Worm (Caenorhabditis elegans): ENCODE results near the gene maa-1.
A peak's percentile ranks its signal among the peaks of the same experiment; 100 is the strongest.

maa-1 gene

DNA sequence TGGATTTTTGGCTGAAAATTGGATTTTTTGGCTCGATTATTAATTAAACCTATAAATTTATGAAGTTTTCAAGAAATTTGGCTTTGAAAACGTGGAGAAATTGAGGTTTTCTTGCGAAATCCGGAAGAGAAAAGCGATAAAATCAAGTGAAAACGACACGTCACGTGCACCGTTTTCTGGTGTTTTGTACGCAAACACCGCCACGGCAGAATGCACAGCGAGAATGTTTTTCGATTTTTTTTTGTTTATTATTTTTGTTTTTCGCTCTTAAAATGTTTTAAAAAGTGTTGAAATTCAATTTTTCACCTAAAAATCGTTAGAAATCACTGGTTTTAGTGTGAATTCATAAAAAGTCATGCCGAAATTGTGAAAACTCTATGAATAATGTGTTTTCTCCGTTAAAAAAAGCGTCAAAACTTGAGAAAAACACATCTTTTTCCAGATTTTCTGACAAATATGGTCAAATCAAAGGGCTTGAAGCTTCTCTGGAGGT, 47.8 kb downstream of the maa-1 start, which contains the start of gene immp-1 (continued):
- no peak for TF ChIP-seq mxl-2 (GFP tag; conservative IDR thresholded peaks at IDR 0.05)
- TF ChIP-seq pha-4 (GFP tag; IDR thresholded peaks at IDR 0.05), result no peak
- no peak for TF ChIP-seq pha-4 (tag; optimal IDR thresholded peaks at IDR 0.05)
- peak in 1 of 2 experiments; percentile 64 for TF ChIP-seq lsy-2 (tag; optimal IDR thresholded peaks at IDR 0.05)
- TF ChIP-seq fkh-10 (GFP tag; optimal IDR thresholded peaks at IDR 0.05), result no peak
- TF ChIP-seq egl-27 (tag; optimal IDR thresholded peaks at IDR 0.05), result no peak
- TF ChIP-seq saeg-2 (GFP tag; IDR thresholded peaks at IDR 0.05), result no peak
- no peak for TF ChIP-seq ceh-20 (GFP tag; IDR thresholded peaks at IDR 0.05)
- TF ChIP-seq madf-5 (GFP tag; IDR thresholded peaks at IDR 0.05), result no peak
- TF ChIP-seq dve-1 (tag; optimal IDR thresholded peaks at IDR 0.05; ENCODE audit: insufficient read depth), result peak; percentile 29
- TF ChIP-seq ztf-11 (tag; optimal IDR thresholded peaks at IDR 0.05), result no peak
- no peak for TF ChIP-seq ceh-44 (GFP tag; IDR thresholded peaks at IDR 0.05)
- TF ChIP-seq ZK337.2 (GFP tag; IDR thresholded peaks at IDR 0.05), result no peak
- no peak for TF ChIP-seq nhr-6 (tag; optimal IDR thresholded peaks at IDR 0.05)
- no peak for TF ChIP-seq nhr-102 (tag; optimal IDR thresholded peaks at IDR 0.05)
- TF ChIP-seq pqm-1 (tag; optimal IDR thresholded peaks at IDR 0.05), result no peak
- no peak for TF ChIP-seq R02D3.7 (tag; optimal IDR thresholded peaks at IDR 0.05)
- peak; percentile 28; the same call in 1 of the 2 replicates for TF ChIP-seq T26A8.4 (GFP tag; IDR thresholded peaks at IDR 0.05)
- no peak for TF ChIP-seq nhr-237 (tag; optimal IDR thresholded peaks at IDR 0.05)
- no peak for TF ChIP-seq tra-1 (GFP tag; IDR thresholded peaks at IDR 0.05)
- TF ChIP-seq dmd-9 (GFP tag; IDR thresholded peaks at IDR 0.05), result no peak
- TF ChIP-seq ceh-28 (tag; optimal IDR thresholded peaks at IDR 0.05), result no peak
- peak; percentile 53 for TF ChIP-seq lin-38 (GFP tag; IDR thresholded peaks at IDR 0.05)
- TF ChIP-seq zip-11 (GFP tag; IDR thresholded peaks at IDR 0.05), result no peak
- TF ChIP-seq daf-8 (GFP tag; IDR thresholded peaks at IDR 0.05), result no peak
- no peak for TF ChIP-seq daf-16 (GFP tag; optimal IDR thresholded peaks at IDR 0.05)
- peak; percentile 51 for TF ChIP-seq daf-16 (tag; optimal IDR thresholded peaks at IDR 0.05)
- TF ChIP-seq nhr-28 (tag; optimal IDR thresholded peaks at IDR 0.05), result no peak
- no peak for TF ChIP-seq php-3 (GFP tag; IDR thresholded peaks at IDR 0.05)
- no peak for TF ChIP-seq ces-1 (GFP tag; optimal IDR thresholded peaks at IDR 0.05)
- TF ChIP-seq Y75B8A.6 (GFP tag; IDR thresholded peaks at IDR 0.05), result no peak
- TF ChIP-seq set-16 (GFP tag; IDR thresholded peaks at IDR 0.05), result no peak
- TF ChIP-seq fos-1 (tag; optimal IDR thresholded peaks at IDR 0.05), result no peak
- TF ChIP-seq mdl-1 (tag; optimal IDR thresholded peaks at IDR 0.05), result peak in 1 of 2 experiments; percentile 49
- peak; percentile 72 for TF ChIP-seq mes-2 (tag; optimal IDR thresholded peaks at IDR 0.05; ENCODE audit: poor library complexity, severe bottlenecking)
- TF ChIP-seq unc-130 (GFP tag; optimal IDR thresholded peaks at IDR 0.05), result no peak
- peak; percentile 53; the same call in 1 of the 2 replicates for TF ChIP-seq hmg-1.1 (GFP tag; IDR thresholded peaks at IDR 0.05)
- no peak for TF ChIP-seq duxl-1 (tag; optimal IDR thresholded peaks at IDR 0.05; ENCODE audit: poor library complexity)
- TF ChIP-seq jun-1 (tag; optimal IDR thresholded peaks at IDR 0.05), result no peak
- TF ChIP-seq tag-97 (GFP tag; IDR thresholded peaks at IDR 0.05), result no peak
- no peak for TF ChIP-seq spr-1 (tag; optimal IDR thresholded peaks at IDR 0.05)
- TF ChIP-seq attf-4 (tag; optimal IDR thresholded peaks at IDR 0.05), result no peak
- TF ChIP-seq unc-39 (tag; optimal IDR thresholded peaks at IDR 0.05), result no peak
- no peak for TF ChIP-seq hif-1 (tag; optimal IDR thresholded peaks at IDR 0.05)
- no peak for TF ChIP-seq lin-13 (GFP tag; optimal IDR thresholded peaks at IDR 0.05)
- TF ChIP-seq ceh-82 (tag; optimal IDR thresholded peaks at IDR 0.05), result no peak
- no peak for TF ChIP-seq snpc-4 (tag; optimal IDR thresholded peaks at IDR 0.05)

Measured in whole organism, L4 larva.